ENCODE assay signal across 4 worm cellular contexts in genomic region chrX:16146972-16147593, ce11.
TF ChIP-seq lines count a peak whose summit lies in the region.

Gene F09C8.2, minus strand, starts transcription at chrX:16147022.

TF ChIP-seq in whole organism, L1 larva, 84 proteins besides CTCF, POLR2A, EP300 and RAD21:
- TF ChIP-seq lin-13 (GFP tag; optimal IDR thresholded peaks at IDR 0.05; lab: Kevin White, UChicago) (no peak), nhr-20 (tag; optimal IDR thresholded peaks at IDR 0.05; lab: Kevin White, UChicago) (no peak), efl-1 (optimal IDR thresholded peaks at IDR 0.05; lab: Kevin White, UChicago) (no peak), efl-1 (GFP tag; optimal IDR thresholded peaks at IDR 0.05 in 1 of 2; lab: Kevin White, UChicago) (peak in 1 of 2 experiments; percentile 71), zip-4 (GFP tag; optimal IDR thresholded peaks at IDR 0.05; lab: Kevin White, UChicago) (peak; percentile 87), nhr-47 (tag; optimal IDR thresholded peaks at IDR 0.05; lab: Kevin White, UChicago) (no peak), skn-1 (tag; optimal IDR thresholded peaks at IDR 0.05; lab: Kevin White, UChicago) (peak; percentile 38), jun-1 (tag; optimal IDR thresholded peaks at IDR 0.05; lab: Kevin White, UChicago) (no peak)
TF ChIP-seq in whole organism, L1 larva: peak in this region for 3.

TF ChIP-seq in whole organism, L2 larva, 48 proteins besides CTCF, POLR2A, EP300 and RAD21:
- peak; percentile 42 for TF ChIP-seq nhr-129 (tag; optimal IDR thresholded peaks at IDR 0.05; lab: Kevin White, UChicago)
- no peak for TF ChIP-seq sma-3 (GFP tag; optimal IDR thresholded peaks at IDR 0.05; lab: Kevin White, UChicago)
- no peak for TF ChIP-seq nhr-237 (tag; optimal IDR thresholded peaks at IDR 0.05; lab: Kevin White, UChicago)
- TF ChIP-seq aly-2 (tag; optimal IDR thresholded peaks at IDR 0.05; lab: Kevin White, UChicago) = no peak
- no peak for TF ChIP-seq snpc-4 (tag; optimal IDR thresholded peaks at IDR 0.05; lab: Kevin White, UChicago)
- no peak for TF ChIP-seq sem-4 (tag; optimal IDR thresholded peaks at IDR 0.05; lab: Kevin White, UChicago)

TF ChIP-seq in whole organism, L3 larva, 47 proteins besides CTCF, POLR2A, EP300 and RAD21:
- TF ChIP-seq pha-4 (tag; optimal IDR thresholded peaks at IDR 0.05; lab: Kevin White, UChicago) (peak; percentile 48), fkh-10 (GFP tag; optimal IDR thresholded peaks at IDR 0.05; lab: Kevin White, UChicago) (no peak)
TF ChIP-seq in whole organism, L3 larva: peak in this region for 1.

TF ChIP-seq in whole organism, young adult, 124 proteins besides CTCF, POLR2A, EP300 and RAD21:
- TF ChIP-seq unc-130 (GFP tag; optimal IDR thresholded peaks at IDR 0.05; lab: Kevin White, UChicago) = no peak
- TF ChIP-seq cebp-1 (GFP tag; IDR thresholded peaks at IDR 0.05; lab: Robert Waterston, UW) = peak; percentile 88
- peak; percentile 96 for TF ChIP-seq cebp-1 (tag; optimal IDR thresholded peaks at IDR 0.05; lab: Kevin White, UChicago)
